Worm (Caenorhabditis elegans) whole organism, L4 larva: ENCODE data around the gene acs-11.

Source experiments
- D1046.2 ChIP-seq: fragments of 200-800 bp; sonication (Bioruptor generic); IDR thresholded peaks from 2 replicates; pipeline ENCODE4 v1.3.6; 2022; ENCODE audit warnings: missing genetic modification characterization, missing compliant biosample characterization
- F10B5.3 ChIP-seq: sonication (generic microtip); optimal IDR thresholded peaks from 2 replicates; lab custom pipeline; 2016; ENCODE audit warnings: mild to moderate bottlenecking, missing genetic modification characterization, missing compliant biosample characterization
- F26F4.8 ChIP-seq: fragments of 200-800 bp; sonication (Bioruptor generic); conservative IDR thresholded peaks from 2 replicates; pipeline ENCODE4 v1.3.6; 2022; ENCODE audit warnings: missing genetic modification characterization, missing compliant biosample characterization
- F37D6.2 ChIP-seq: sonication (generic microtip); optimal IDR thresholded peaks from 2 replicates; lab custom pipeline; 2016; ENCODE audit warnings: mild to moderate bottlenecking, missing genetic modification characterization, missing compliant biosample characterization
- F44E2.7 ChIP-seq: fragments of 200-800 bp; sonication (Bioruptor generic); IDR thresholded peaks from 2 replicates; pipeline ENCODE4 v2.1.2; 2022; ENCODE audit warnings: missing genetic modification characterization, missing compliant biosample characterization
- Y5F2A.4 ChIP-seq: fragments of 200-800 bp; sonication (Bioruptor generic); optimal IDR thresholded peaks from 2 replicates; lab custom pipeline; 2018; ENCODE audit warnings: mild to moderate bottlenecking, missing genetic modification characterization, missing compliant biosample characterization
- ZK337.2 ChIP-seq: fragments of 200-800 bp; sonication (Bioruptor generic); IDR thresholded peaks from 2 replicates; pipeline ENCODE4 v1.3.6; 2022; ENCODE audit warnings: missing genetic modification reagents, missing genetic modification characterization, missing compliant biosample characterization
- ZK546.5 ChIP-seq, 2 experiments: sonication (generic microtip); optimal IDR thresholded peaks; 2 replicates each; lab custom pipeline; 2017; ENCODE audit warnings: missing biosample characterization in 2 of 2, missing genetic modification characterization in 2 of 2
- aly-2 ChIP-seq: sonication (generic microtip); optimal IDR thresholded peaks from 2 replicates; lab custom pipeline; 2018; ENCODE audit warnings: missing biosample characterization, missing genetic modification characterization
- arid-1 ChIP-seq: fragments of 200-800 bp; sonication (Bioruptor generic); conservative IDR thresholded peaks from 2 replicates; pipeline ENCODE4 v1.3.6; 2022; ENCODE audit warnings: missing genetic modification reagents, missing genetic modification characterization, missing compliant biosample characterization
- attf-4 ChIP-seq: sonication (generic microtip); optimal IDR thresholded peaks from 3 replicates; lab custom pipeline; 2017; ENCODE audit warnings: missing biosample characterization, missing genetic modification characterization
- ceh-20 ChIP-seq: fragments of 200-800 bp; sonication (Bioruptor generic); IDR thresholded peaks from 2 replicates; pipeline ENCODE4 v1.3.6; 2022; ENCODE audit warnings: missing genetic modification reagents, missing genetic modification characterization, missing compliant biosample characterization
- ceh-32 ChIP-seq: sonication (generic microtip); optimal IDR thresholded peaks from 2 replicates; lab custom pipeline; 2016; ENCODE audit warnings: mild to moderate bottlenecking, missing genetic modification characterization, missing compliant biosample characterization; ENCODE audit not compliant: poor library complexity
- daf-19 ChIP-seq: fragments of 200-800 bp; sonication (Bioruptor generic); conservative IDR thresholded peaks from 2 replicates; pipeline ENCODE4 v1.3.6; 2022; ENCODE audit warnings: missing genetic modification characterization, missing compliant biosample characterization
- dmd-8 ChIP-seq: fragments of 200-800 bp; sonication (Bioruptor generic); IDR thresholded peaks from 2 replicates; pipeline ENCODE4 v1.3.6; 2022; ENCODE audit warnings: missing genetic modification characterization, missing compliant biosample characterization
- dmd-9 ChIP-seq: fragments of 200-800 bp; sonication (Bioruptor generic); IDR thresholded peaks from 2 replicates; pipeline ENCODE4 v1.3.6; 2022; ENCODE audit warnings: missing genetic modification reagents, missing genetic modification characterization, missing compliant biosample characterization
- dpl-1 ChIP-seq: fragments of 150-350 bp; optimal IDR thresholded peaks from 2 replicates; lab custom pipeline; 2014; ENCODE audit warnings: missing biosample characterization, missing genetic modification reagents, missing genetic modification characterization
- dve-1 ChIP-seq: sonication (generic microtip); optimal IDR thresholded peaks from 2 replicates; lab custom pipeline; 2017; ENCODE audit warnings: antibody characterized with exemption, mild to moderate bottlenecking, missing genetic modification characterization, missing compliant biosample characterization; ENCODE audit not compliant: insufficient read depth
- fkh-10 ChIP-seq: fragments of 150-350 bp; optimal IDR thresholded peaks from 2 replicates; lab custom pipeline; 2014; ENCODE audit warnings: missing biosample characterization, missing genetic modification reagents, missing genetic modification characterization
- fos-1 ChIP-seq: fragments of 150-350 bp; optimal IDR thresholded peaks from 2 replicates; lab custom pipeline; 2014; ENCODE audit warnings: missing biosample characterization, missing genetic modification characterization
- hmg-1.1 ChIP-seq: fragments of 200-800 bp; sonication (Bioruptor generic); IDR thresholded peaks from 2 replicates; pipeline ENCODE4 v1.3.6; 2022; ENCODE audit warnings: missing genetic modification reagents, missing genetic modification characterization, missing compliant biosample characterization
- lim-7 ChIP-seq: fragments of 200-800 bp; sonication (Bioruptor generic); IDR thresholded peaks from 2 replicates; pipeline ENCODE4 v1.3.6; 2022; ENCODE audit warnings: missing genetic modification characterization, missing compliant biosample characterization
- lin-1 ChIP-seq: fragments of 200-800 bp; sonication (Bioruptor generic); IDR thresholded peaks from 2 replicates; pipeline ENCODE4 v1.3.6; 2022; ENCODE audit warnings: missing genetic modification reagents, missing genetic modification characterization, missing compliant biosample characterization
- lin-15B ChIP-seq: fragments of 150-350 bp; sonication (generic microtip); optimal IDR thresholded peaks from 3 replicates; lab custom pipeline; 2014; ENCODE audit warnings: missing biosample characterization, missing genetic modification characterization
- lin-29 ChIP-seq: fragments of 200-800 bp; sonication (Bioruptor generic); IDR thresholded peaks from 2 replicates; pipeline ENCODE4 v1.3.6; 2022; ENCODE audit warnings: missing genetic modification reagents, missing genetic modification characterization, missing compliant biosample characterization
- lin-39 ChIP-seq: fragments of 150-350 bp; optimal IDR thresholded peaks from 2 replicates; lab custom pipeline; 2014; ENCODE audit warnings: missing biosample characterization, missing genetic modification reagents, missing genetic modification characterization
- lir-3 ChIP-seq: sonication (generic microtip); optimal IDR thresholded peaks from 2 replicates; lab custom pipeline; 2016; ENCODE audit warnings: mild to moderate bottlenecking, missing genetic modification characterization, missing compliant biosample characterization
- mdt-29 ChIP-seq: fragments of 200-800 bp; sonication (Bioruptor generic); IDR thresholded peaks from 2 replicates; pipeline ENCODE4 v1.3.6; 2022; ENCODE audit warnings: missing genetic modification reagents, missing genetic modification characterization, missing compliant biosample characterization
- mxl-3 ChIP-seq: fragments of 200-800 bp; sonication (Bioruptor generic); optimal IDR thresholded peaks from 2 replicates; lab custom pipeline; 2018; ENCODE audit warnings: mild to moderate bottlenecking, missing genetic modification characterization, missing compliant biosample characterization
- nhr-10 ChIP-seq: fragments of 150-350 bp; optimal IDR thresholded peaks from 2 replicates; lab custom pipeline; 2014; ENCODE audit warnings: missing biosample characterization, missing genetic modification characterization
- nhr-102 ChIP-seq: sonication (generic microtip); optimal IDR thresholded peaks from 2 replicates; lab custom pipeline; 2016; ENCODE audit warnings: mild to moderate bottlenecking, missing genetic modification characterization, moderate library complexity, missing compliant biosample characterization
- nhr-237 ChIP-seq: sonication (generic microtip); optimal IDR thresholded peaks from 2 replicates; lab custom pipeline; 2017; ENCODE audit warnings: missing biosample characterization, missing genetic modification characterization
- nhr-25 ChIP-seq: sonication (generic microtip); optimal IDR thresholded peaks from 2 replicates; lab custom pipeline; 2017; ENCODE audit warnings: missing genetic modification characterization, mild to moderate bottlenecking, missing compliant biosample characterization, antibody characterized with exemption, moderate library complexity, borderline replicate concordance; ENCODE audit not compliant: insufficient read depth
- nhr-28 ChIP-seq: fragments of 150-350 bp; optimal IDR thresholded peaks from 2 replicates; lab custom pipeline; 2014; ENCODE audit warnings: missing biosample characterization, missing genetic modification characterization
- nhr-41 ChIP-seq: fragments of 200-800 bp; sonication (Bioruptor generic); IDR thresholded peaks from 2 replicates; pipeline ENCODE4 v1.3.6; 2022; ENCODE audit warnings: missing genetic modification reagents, missing genetic modification characterization, missing compliant biosample characterization
- nhr-48 ChIP-seq: sonication (generic microtip); optimal IDR thresholded peaks from 2 replicates; lab custom pipeline; 2016; ENCODE audit warnings: mild to moderate bottlenecking, missing genetic modification characterization, missing compliant biosample characterization
- nhr-6 ChIP-seq: fragments of 150-350 bp; optimal IDR thresholded peaks from 2 replicates; lab custom pipeline; 2014; ENCODE audit warnings: missing biosample characterization, missing genetic modification characterization
- nhr-76 ChIP-seq: fragments of 150-350 bp; optimal IDR thresholded peaks from 2 replicates; lab custom pipeline; 2014; ENCODE audit warnings: missing biosample characterization, missing genetic modification characterization
- nhr-77 ChIP-seq: fragments of 150-350 bp; optimal IDR thresholded peaks from 2 replicates; lab custom pipeline; 2014; ENCODE audit warnings: missing biosample characterization, missing genetic modification characterization
- php-3 ChIP-seq: fragments of 200-800 bp; sonication (Bioruptor generic); IDR thresholded peaks from 2 replicates; pipeline ENCODE4 v1.3.6; 2022; ENCODE audit warnings: missing genetic modification reagents, missing genetic modification characterization, missing compliant biosample characterization
- pqm-1 ChIP-seq: sonication (generic microtip); optimal IDR thresholded peaks from 2 replicates; lab custom pipeline; 2017; ENCODE audit warnings: missing biosample characterization, missing genetic modification characterization
- rbr-2 ChIP-seq: sonication (generic microtip); optimal IDR thresholded peaks from 2 replicates; lab custom pipeline; 2016; ENCODE audit warnings: missing genotype, missing genetic modification characterization, missing compliant biosample characterization
- sdz-12 ChIP-seq: fragments of 200-800 bp; sonication (Bioruptor generic); optimal IDR thresholded peaks from 2 replicates; lab custom pipeline; 2018; ENCODE audit warnings: mild to moderate bottlenecking, missing genetic modification characterization, missing compliant biosample characterization
- skn-1 ChIP-seq: fragments of 150-350 bp; optimal IDR thresholded peaks from 2 replicates; lab custom pipeline; 2014; ENCODE audit warnings: missing biosample characterization, missing genetic modification characterization
- spr-1 ChIP-seq: sonication (generic microtip); optimal IDR thresholded peaks from 2 replicates; lab custom pipeline; 2016; ENCODE audit warnings: mild to moderate bottlenecking, missing genetic modification characterization, missing compliant biosample characterization
- tag-97 ChIP-seq: fragments of 200-800 bp; sonication (Bioruptor generic); IDR thresholded peaks from 2 replicates; pipeline ENCODE4 v1.3.6; 2022; ENCODE audit warnings: missing genetic modification characterization, missing compliant biosample characterization
- tra-1 ChIP-seq: fragments of 200-800 bp; sonication (Bioruptor generic); IDR thresholded peaks from 2 replicates; pipeline ENCODE4 v1.3.6; 2022; ENCODE audit warnings: missing genetic modification reagents, missing genetic modification characterization, missing compliant biosample characterization
- unc-130 ChIP-seq: sonication (generic microtip); optimal IDR thresholded peaks from 2 replicates; lab custom pipeline; 2016; ENCODE audit warnings: missing genetic modification reagents, missing genetic modification characterization, missing compliant biosample characterization
- unc-39 ChIP-seq: sonication (generic microtip); optimal IDR thresholded peaks from 2 replicates; lab custom pipeline; 2017; ENCODE audit warnings: missing biosample characterization, missing genetic modification characterization
- vab-7 ChIP-seq: fragments of 200-800 bp; sonication (Bioruptor generic); IDR thresholded peaks from 2 replicates; pipeline ENCODE4 v1.3.6; 2022; ENCODE audit warnings: missing genetic modification reagents, missing genetic modification characterization, missing compliant biosample characterization
- zfp-2 ChIP-seq: sonication (generic microtip); optimal IDR thresholded peaks from 2 replicates; lab custom pipeline; 2016; ENCODE audit warnings: mild to moderate bottlenecking, missing genetic modification characterization, missing compliant biosample characterization
- zfp-3 ChIP-seq: fragments of 200-800 bp; sonication (Bioruptor generic); conservative IDR thresholded peaks from 2 replicates; pipeline ENCODE4 v1.3.6; 2022; ENCODE audit warnings: missing genetic modification reagents, missing genetic modification characterization, missing compliant biosample characterization
- zip-2 ChIP-seq: fragments of 150-350 bp; optimal IDR thresholded peaks from 2 replicates; lab custom pipeline; 2014; ENCODE audit warnings: missing biosample characterization, missing genetic modification characterization
- ztf-7 ChIP-seq: fragments of 150-350 bp; optimal IDR thresholded peaks from 2 replicates; lab custom pipeline; 2014; ENCODE audit warnings: missing biosample characterization, missing genetic modification characterization

acs-11 gene

ce11 chrII:4769096-4769495 lies 27.2 kb downstream of the acs-11 start (continued):
- TF ChIP-seq dmd-9 (GFP tag; lab: Robert Waterston, UW) (no peak), zip-2 (no peak), D1046.2 (GFP tag; lab: Robert Waterston, UW) (no peak), lim-7 (no peak), spr-1 (tag; lab: Kevin White, UChicago) (no peak), nhr-25 (no peak), pqm-1 (tag; lab: Kevin White, UChicago) (no peak), unc-130 (no peak), arid-1 (GFP tag; lab: Robert Waterston, UW) (no peak), ZK546.5 (tag; optimal IDR thresholded peaks at IDR 0.05; lab: Kevin White, UChicago) (no peak), attf-4 (tag; lab: Kevin White, UChicago) (no peak), nhr-28 (peak; percentile 79), zfp-2 (tag; lab: Kevin White, UChicago) (no peak), php-3 (peak; percentile 91), nhr-76 (tag; lab: Kevin White, UChicago) (no peak), nhr-41 (GFP tag; lab: Robert Waterston, UW) (no peak), ztf-7 (tag; lab: Kevin White, UChicago) (no peak), sdz-12 (GFP tag; lab: Kevin White, UChicago) (no peak), zfp-3 (GFP tag; lab: Robert Waterston, UW) (no peak), mxl-3 (GFP tag; lab: Kevin White, UChicago) (no peak), dpl-1 (GFP tag; lab: Kevin White, UChicago) (no peak), aly-2 (tag; lab: Kevin White, UChicago) (no peak), nhr-6 (tag; lab: Kevin White, UChicago) (no peak), nhr-10 (tag; lab: Kevin White, UChicago) (no peak), hmg-1.1 (GFP tag; lab: Robert Waterston, UW) (no peak), F44E2.7 (GFP tag; lab: Robert Waterston, UW) (no peak), rbr-2 (tag; lab: Kevin White, UChicago) (no peak), dmd-8 (no peak), lin-29 (GFP tag; lab: Robert Waterston, UW) (no peak), fkh-10 (GFP tag; lab: Kevin White, UChicago) (no peak), ceh-20 (GFP tag; lab: Robert Waterston, UW) (no peak), lin-1 (peak; percentile 87), nhr-102 (peak; percentile 61), nhr-237 (no peak), nhr-48 (tag; lab: Kevin White, UChicago) (peak; percentile 25), fos-1 (no peak), daf-19 (GFP tag; lab: Robert Waterston, UW) (no peak), lin-39 (no peak), vab-7 (GFP tag; lab: Robert Waterston, UW) (no peak), Y5F2A.4 (GFP tag; lab: Kevin White, UChicago) (no peak), ceh-32 (tag; lab: Kevin White, UChicago) (no peak), lir-3 (tag; lab: Kevin White, UChicago) (no peak), F37D6.2 (tag; lab: Kevin White, UChicago) (no peak), nhr-77 (tag; lab: Kevin White, UChicago) (peak; percentile 44), lin-15B (tag; lab: Kevin White, UChicago) (no peak), mdt-29 (GFP tag; lab: Robert Waterston, UW) (no peak), dve-1 (tag; lab: Kevin White, UChicago) (peak; percentile 84), tra-1 (GFP tag; lab: Robert Waterston, UW) (peak; percentile 80; the same call in 1 of the 2 replicates), unc-39 (tag; lab: Kevin White, UChicago) (no peak), tag-97 (GFP tag; lab: Robert Waterston, UW) (no peak), F10B5.3 (no peak), skn-1 (tag; lab: Kevin White, UChicago) (no peak), ZK337.2 (GFP tag; lab: Robert Waterston, UW) (no peak), F26F4.8 (GFP tag; lab: Robert Waterston, UW) (no peak)
